Worm (Caenorhabditis elegans) whole organism, L4/young adult: ENCODE data around the gene tat-2.

ENCODE experiments used
- W03F9.2 ChIP-seq: fragments of 150-350 bp; optimal IDR thresholded peaks from 2 replicates; lab custom pipeline; 2014; ENCODE audit warnings: missing biosample characterization, missing genetic modification characterization
- dao-5 ChIP-seq: sonication (generic microtip); optimal IDR thresholded peaks from 2 replicates; lab custom pipeline; 2016; ENCODE audit warnings: missing genotype, missing genetic modification characterization, moderate library complexity, missing compliant biosample characterization
- him-1 ChIP-seq: sonication (generic microtip); optimal IDR thresholded peaks from 2 replicates; lab custom pipeline; 2016; ENCODE audit warnings: missing genotype, missing genetic modification reagents, missing genetic modification characterization, missing compliant biosample characterization

DNA sequence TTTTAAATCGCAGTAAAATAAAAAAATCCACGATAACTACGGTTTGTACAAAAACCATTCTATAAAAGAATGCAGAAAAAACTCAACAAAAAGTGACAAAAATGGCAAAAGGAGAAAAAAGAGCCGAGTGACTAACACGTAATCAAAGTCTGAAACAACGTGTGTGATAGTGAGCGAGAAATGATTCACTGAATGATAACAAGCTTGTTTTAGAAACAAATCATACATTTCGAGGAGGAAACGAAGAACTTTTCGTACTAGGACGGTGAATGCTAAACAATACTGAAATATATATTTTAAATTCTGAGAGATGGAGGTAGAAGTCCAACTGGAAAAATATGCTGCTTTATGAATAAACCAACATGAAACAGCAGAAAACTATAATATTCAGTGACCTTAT lies 4.7 kb downstream of the tat-2 start:
- TF ChIP-seq dao-5 (tag; lab: Kevin White, UChicago) (no peak), him-1 (no peak), W03F9.2 (tag; lab: Kevin White, UChicago) (no peak)
